Fruit fly (Drosophila melanogaster): ENCODE results near the gene CG45263.
A peak's percentile ranks its signal among the peaks of the same experiment; 100 is the strongest.

CG45263 gene

DNA sequence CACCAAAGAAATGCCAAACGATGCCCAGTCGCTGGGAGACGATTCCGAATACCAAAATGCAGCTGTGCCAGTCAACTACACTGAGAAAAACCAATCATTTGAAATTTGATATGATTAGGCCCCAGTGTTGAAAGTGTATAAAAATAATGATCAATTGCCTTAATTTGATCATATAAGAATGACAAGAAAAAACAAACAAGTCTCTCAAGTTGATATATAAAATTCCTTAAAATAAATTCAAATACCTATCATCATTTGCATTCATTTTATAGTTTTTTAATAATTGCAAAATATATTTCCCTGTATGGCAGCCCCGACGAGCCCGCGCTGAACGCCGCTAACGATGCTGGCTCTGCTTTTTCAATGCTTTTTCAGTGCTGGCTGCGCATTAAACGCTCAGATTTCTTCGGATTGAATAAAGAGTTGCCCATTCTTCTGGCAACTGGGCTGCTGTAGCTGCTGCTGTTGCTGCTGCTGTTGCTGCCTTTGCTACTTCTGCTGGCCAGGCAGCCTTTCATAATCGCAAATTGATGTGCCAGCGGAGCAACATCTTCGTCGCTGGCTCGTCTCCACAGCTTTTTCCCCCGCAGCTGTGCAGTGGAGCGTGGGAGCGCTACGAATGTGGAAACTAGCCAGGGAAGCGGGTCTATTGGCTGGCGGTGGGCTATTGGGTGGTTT lies 7.6 kb downstream of the CG45263 start (continued):
- TF ChIP-seq Sox100B (GFP tag; optimal IDR thresholded peaks at IDR 0.05), result peak; percentile 42
- no peak for TF ChIP-seq Mrtf (GFP tag; IDR thresholded peaks at IDR 0.05)
- no peak for TF ChIP-seq ap (GFP tag; IDR thresholded peaks at IDR 0.05)
- no peak for TF ChIP-seq D (optimal IDR thresholded peaks at IDR 0.05)
- TF ChIP-seq D (GFP tag; optimal IDR thresholded peaks at IDR 0.05), result no peak
- TF ChIP-seq pzg (GFP tag; optimal IDR thresholded peaks at IDR 0.05), result no peak
- TF ChIP-seq Nf-YC (tag; optimal IDR thresholded peaks at IDR 0.05), result no peak
- TF ChIP-seq unpg (GFP tag; optimal IDR thresholded peaks at IDR 0.05), result peak; percentile 66
- TF ChIP-seq CG2875 (GFP tag; optimal IDR thresholded peaks at IDR 0.05), result no peak
- TF ChIP-seq Ssrp (tag; optimal IDR thresholded peaks at IDR 0.05), result peak; percentile 25
- no peak for TF ChIP-seq klu (GFP tag; IDR thresholded peaks at IDR 0.05)
- peak; percentile 62 for TF ChIP-seq CG17361 (GFP tag; IDR thresholded peaks at IDR 0.05)
- no peak for TF ChIP-seq ERR (GFP tag; optimal IDR thresholded peaks at IDR 0.05)
- TF ChIP-seq CG30020 (tag; optimal IDR thresholded peaks at IDR 0.05), result no peak
- TF ChIP-seq sna (GFP tag; IDR thresholded peaks at IDR 0.05; ENCODE audit: partially characterized antibody), result no peak
- TF ChIP-seq CG13894 (tag; optimal IDR thresholded peaks at IDR 0.05), result no peak
- peak; percentile 4 for TF ChIP-seq gsb-n (tag; optimal IDR thresholded peaks at IDR 0.05)
- no peak for TF ChIP-seq eve (GFP tag; optimal IDR thresholded peaks at IDR 0.05)
- TF ChIP-seq fd3F (GFP tag; optimal IDR thresholded peaks at IDR 0.05), result no peak
- peak; percentile 4 for TF ChIP-seq Vsx1 (GFP tag; optimal IDR thresholded peaks at IDR 0.05)
- peak; percentile 48 for TF ChIP-seq CG15269 (tag; optimal IDR thresholded peaks at IDR 0.05)
- TF ChIP-seq chif (GFP tag; optimal IDR thresholded peaks at IDR 0.05), result no peak
- TF ChIP-seq toy (GFP tag; IDR thresholded peaks at IDR 0.05), result no peak
- no peak for TF ChIP-seq Kr (GFP tag; optimal IDR thresholded peaks at IDR 0.05)
- 0 out of 3 replicates have a peak, but pooled peaks have one; percentile 53 for TF ChIP-seq CG6175 (GFP tag; IDR thresholded peaks at IDR 0.05)
- no peak for TF ChIP-seq Stat92E (GFP tag; optimal IDR thresholded peaks at IDR 0.05)
- peak; percentile 18 for TF ChIP-seq dmrt11E (tag; optimal IDR thresholded peaks at IDR 0.05)
- TF ChIP-seq CG10959 (GFP tag; IDR thresholded peaks at IDR 0.05), result no peak
- no peak for TF ChIP-seq CG13775 (GFP tag; optimal IDR thresholded peaks at IDR 0.05)
- no peak for TF ChIP-seq CG3281 (GFP tag; optimal IDR thresholded peaks at IDR 0.05)
- TF ChIP-seq Six4 (GFP tag; optimal IDR thresholded peaks at IDR 0.05), result no peak
- no peak for TF ChIP-seq gfzf (GFP tag; optimal IDR thresholded peaks at IDR 0.05)
- peak; percentile 29 for TF ChIP-seq pum (GFP tag; optimal IDR thresholded peaks at IDR 0.05)
- no peak for TF ChIP-seq jigr1 (GFP tag; IDR thresholded peaks at IDR 0.05)
- no peak for TF ChIP-seq CG15601 (tag; optimal IDR thresholded peaks at IDR 0.05)
- TF ChIP-seq CG9609 (GFP tag; optimal IDR thresholded peaks at IDR 0.05), result no peak
- no peak for TF ChIP-seq mirr (GFP tag; optimal IDR thresholded peaks at IDR 0.05)
- TF ChIP-seq bsh (GFP tag; optimal IDR thresholded peaks at IDR 0.05), result peak; percentile 7 to 46
- no peak for TF ChIP-seq chinmo (GFP tag; IDR thresholded peaks at IDR 0.05; ENCODE audit: partially characterized antibody)
- no peak for TF ChIP-seq Mes4 (GFP tag; optimal IDR thresholded peaks at IDR 0.05)
- no peak for TF ChIP-seq eyg (GFP tag; optimal IDR thresholded peaks at IDR 0.05)
- no peak for TF ChIP-seq CG17912 (GFP tag; optimal IDR thresholded peaks at IDR 0.05)
- no peak for TF ChIP-seq usp (GFP tag; optimal IDR thresholded peaks at IDR 0.05)
- TF ChIP-seq tna (GFP tag; IDR thresholded peaks at IDR 0.05; ENCODE audit: partially characterized antibody), result no peak
- TF ChIP-seq phol (tag; optimal IDR thresholded peaks at IDR 0.05), result peak; percentile 58
- TF ChIP-seq CG7556 (GFP tag; optimal IDR thresholded peaks at IDR 0.05), result peak; percentile 27
- TF ChIP-seq zen (tag; optimal IDR thresholded peaks at IDR 0.05), result no peak
- peak; percentile 36 for TF ChIP-seq tin (GFP tag; optimal IDR thresholded peaks at IDR 0.05)
- no peak for TF ChIP-seq CG18764 (GFP tag; optimal IDR thresholded peaks at IDR 0.05)
- no peak for TF ChIP-seq Dll (GFP tag; IDR thresholded peaks at IDR 0.05; ENCODE audit: partially characterized antibody)

Data from whole organism, embryonic.